Fruit fly (Drosophila melanogaster) whole organism, prepupa: ENCODE results near the gene slp1.

Experiments
- Blimp-1 ChIP-seq: fragments of 200-800 bp; sonication (Bioruptor generic); optimal IDR thresholded peaks from 3 replicates; lab custom pipeline; 2017; ENCODE audit warnings: missing biosample characterization, missing genetic modification characterization, mild to moderate bottlenecking, moderate library complexity, missing genetic modification reagents
- CG10631 ChIP-seq: fragments of 200-800 bp; sonication (Bioruptor generic); optimal IDR thresholded peaks from 2 replicates; lab custom pipeline; 2016; ENCODE audit warnings: missing biosample characterization, missing genetic modification characterization
- CG10669 ChIP-seq: fragments of 200-800 bp; sonication (Bioruptor generic); optimal IDR thresholded peaks from 3 replicates; lab custom pipeline; 2018; ENCODE audit warnings: missing biosample characterization, mild to moderate bottlenecking, missing genetic modification characterization, moderate library complexity
- CG11762 ChIP-seq: fragments of 200-800 bp; sonication (Bioruptor generic); optimal IDR thresholded peaks from 3 replicates; lab custom pipeline; 2016; ENCODE audit warnings: missing biosample characterization, missing genetic modification characterization; ENCODE audit not compliant: insufficient read depth
- CG11902 ChIP-seq: fragments of 200-800 bp; sonication (Bioruptor generic); optimal IDR thresholded peaks from 3 replicates; lab custom pipeline; 2016; ENCODE audit warnings: missing biosample characterization, missing genetic modification characterization
- CG15336 ChIP-seq: fragments of 200-800 bp; sonication (Bioruptor generic); IDR thresholded peaks from 2 replicates; pipeline ENCODE4 v1.3.6; 2022; ENCODE audit warnings: missing biosample characterization, missing genetic modification characterization
- CG1621 ChIP-seq: fragments of 200-800 bp; sonication (Bioruptor generic); optimal IDR thresholded peaks from 3 replicates; lab custom pipeline; 2018; ENCODE audit warnings: missing biosample characterization, mild to moderate bottlenecking, missing genetic modification characterization
- CG16779 ChIP-seq: fragments of 200-800 bp; sonication (Bioruptor generic); optimal IDR thresholded peaks from 3 replicates; lab custom pipeline; 2017; ENCODE audit warnings: missing biosample characterization, mild to moderate bottlenecking, missing genetic modification characterization
- CG3032 ChIP-seq: fragments of 200-800 bp; optimal IDR thresholded peaks from 2 replicates; lab custom pipeline; 2019; ENCODE audit warnings: missing biosample characterization, mild to moderate bottlenecking, missing genetic modification characterization, moderate library complexity
- CG31627 ChIP-seq: fragments of 200-800 bp; sonication (Bioruptor generic); optimal IDR thresholded peaks from 3 replicates; lab custom pipeline; 2016; ENCODE audit warnings: missing biosample characterization, missing genetic modification characterization
- CG34406 ChIP-seq: fragments of 200-800 bp; sonication (Bioruptor generic); optimal IDR thresholded peaks from 3 replicates; lab custom pipeline; 2016; ENCODE audit warnings: missing biosample characterization, missing genetic modification characterization
- CG3919 ChIP-seq: fragments of 200-800 bp; sonication (Bioruptor generic); optimal IDR thresholded peaks from 3 replicates; lab custom pipeline; 2016; ENCODE audit warnings: missing biosample characterization, missing genetic modification characterization
- CG4318 ChIP-seq: fragments of 200-800 bp; sonication (Bioruptor generic); optimal IDR thresholded peaks from 3 replicates; lab custom pipeline; 2017; ENCODE audit warnings: missing biosample characterization, mild to moderate bottlenecking, missing genetic modification characterization
- CG6163 ChIP-seq: fragments of 200-800 bp; sonication (Bioruptor generic); IDR thresholded peaks from 3 replicates; pipeline ENCODE4 v1.3.6; 2022; ENCODE audit warnings: missing biosample characterization, missing genetic modification characterization
- CG6792 ChIP-seq: fragments of 200-800 bp; sonication (Bioruptor generic); optimal IDR thresholded peaks from 3 replicates; lab custom pipeline; 2016; ENCODE audit warnings: missing biosample characterization, missing genetic modification characterization
- CG6808 ChIP-seq: fragments of 200-800 bp; sonication (Bioruptor generic); optimal IDR thresholded peaks from 3 replicates; lab custom pipeline; 2017; ENCODE audit warnings: missing biosample characterization, missing genetic modification characterization, mild to moderate bottlenecking, moderate library complexity, missing genetic modification reagents
- CG6854 ChIP-seq: fragments of 200-800 bp; sonication (Bioruptor generic); optimal IDR thresholded peaks from 2 replicates; lab custom pipeline; 2017; ENCODE audit warnings: missing biosample characterization, mild to moderate bottlenecking, missing genetic modification characterization
- CG7368 ChIP-seq: fragments of 200-800 bp; sonication (Bioruptor generic); optimal IDR thresholded peaks from 3 replicates; lab custom pipeline; 2016; ENCODE audit warnings: missing biosample characterization, missing genetic modification characterization
- CG8119 ChIP-seq: fragments of 200-800 bp; sonication (Bioruptor generic); IDR thresholded peaks from 3 replicates; pipeline ENCODE4 v1.3.6; 2022; ENCODE audit warnings: missing biosample characterization, missing genetic modification characterization
- CG8319 ChIP-seq: fragments of 200-800 bp; sonication (Bioruptor generic); optimal IDR thresholded peaks from 3 replicates; lab custom pipeline; 2016; ENCODE audit warnings: missing biosample characterization, missing genetic modification characterization
- CG8632 ChIP-seq: fragments of 200-800 bp; sonication (Bioruptor generic); optimal IDR thresholded peaks from 3 replicates; lab custom pipeline; 2016; ENCODE audit warnings: missing biosample characterization, missing genetic modification characterization
- CG9139 ChIP-seq: fragments of 200-800 bp; sonication (Bioruptor generic); optimal IDR thresholded peaks from 3 replicates; lab custom pipeline; 2017; ENCODE audit warnings: missing biosample characterization, mild to moderate bottlenecking, missing genetic modification characterization
- Eip78C ChIP-seq: fragments of 200-800 bp; sonication (Bioruptor generic); peaks from one replicate; lab custom pipeline; 2016; ENCODE audit warnings: missing biosample characterization, missing genetic modification characterization
- Eip93F ChIP-seq: fragments of 200-800 bp; sonication (Bioruptor generic); optimal IDR thresholded peaks from 2 replicates; lab custom pipeline; 2016; ENCODE audit warnings: missing biosample characterization, mild to moderate bottlenecking, missing genetic modification characterization
- Ets21C ChIP-seq: fragments of 200-800 bp; sonication (Bioruptor generic); optimal IDR thresholded peaks from 3 replicates; lab custom pipeline; 2016; ENCODE audit warnings: missing biosample characterization, missing genetic modification characterization
- Ets96B ChIP-seq: fragments of 200-800 bp; optimal IDR thresholded peaks from 2 replicates; lab custom pipeline; 2019; ENCODE audit warnings: missing biosample characterization, mild to moderate bottlenecking, missing genetic modification characterization, moderate library complexity
- Hr38 ChIP-seq: sonication (Bioruptor generic); optimal IDR thresholded peaks from 2 replicates; lab custom pipeline; 2016; ENCODE audit warnings: missing biosample characterization, missing genetic modification characterization
- Hr39 ChIP-seq: fragments of 200-800 bp; sonication (Bioruptor generic); optimal IDR thresholded peaks from 2 replicates; lab custom pipeline; 2016; ENCODE audit warnings: missing biosample characterization, missing genetic modification characterization
- Hr4 ChIP-seq: fragments of 200-800 bp; sonication (Bioruptor generic); optimal IDR thresholded peaks from 3 replicates; lab custom pipeline; 2016; ENCODE audit warnings: missing biosample characterization, missing genetic modification characterization
- Lpt ChIP-seq: fragments of 200-800 bp; sonication (Bioruptor generic); optimal IDR thresholded peaks from 3 replicates; lab custom pipeline; 2016; ENCODE audit warnings: missing biosample characterization, missing genetic modification characterization
- OdsH ChIP-seq: fragments of 200-800 bp; sonication (Bioruptor generic); optimal IDR thresholded peaks from 3 replicates; lab custom pipeline; 2016; ENCODE audit warnings: missing biosample characterization, missing genetic modification characterization
- Smox ChIP-seq: fragments of 200-800 bp; sonication (Bioruptor generic); optimal IDR thresholded peaks from 3 replicates; lab custom pipeline; 2016; ENCODE audit warnings: missing biosample characterization, missing genetic modification characterization
- Sox102F ChIP-seq: fragments of 200-800 bp; sonication (Bioruptor generic); optimal IDR thresholded peaks from 2 replicates; lab custom pipeline; 2016; ENCODE audit warnings: missing biosample characterization, mild to moderate bottlenecking, missing genetic modification characterization
- Sox14 ChIP-seq: fragments of 200-800 bp; sonication (Bioruptor generic); optimal IDR thresholded peaks from 3 replicates; lab custom pipeline; 2016; ENCODE audit warnings: missing biosample characterization, missing genetic modification characterization
- Sox15 ChIP-seq: fragments of 200-800 bp; sonication (Bioruptor generic); optimal IDR thresholded peaks from 3 replicates; lab custom pipeline; 2016; ENCODE audit warnings: missing biosample characterization, missing genetic modification characterization
- achi ChIP-seq: fragments of 200-800 bp; sonication (Bioruptor generic); optimal IDR thresholded peaks from 3 replicates; lab custom pipeline; 2016; ENCODE audit warnings: missing biosample characterization, missing genetic modification characterization
- acj6 ChIP-seq: fragments of 200-800 bp; sonication (Bioruptor generic); optimal IDR thresholded peaks from 3 replicates; lab custom pipeline; 2016; ENCODE audit warnings: missing biosample characterization, missing genetic modification characterization
- cyc ChIP-seq: fragments of 200-800 bp; sonication (Bioruptor generic); optimal IDR thresholded peaks from 3 replicates; lab custom pipeline; 2016; ENCODE audit warnings: missing biosample characterization, missing genetic modification characterization
- dac ChIP-seq: fragments of 200-800 bp; sonication (Bioruptor generic); optimal IDR thresholded peaks from 2 replicates; lab custom pipeline; 2017; ENCODE audit warnings: missing biosample characterization, mild to moderate bottlenecking, missing genetic modification characterization
- esn ChIP-seq: fragments of 200-800 bp; sonication (Bioruptor generic); optimal IDR thresholded peaks from 2 replicates; lab custom pipeline; 2016; ENCODE audit warnings: missing biosample characterization, mild to moderate bottlenecking, missing genetic modification characterization, moderate library complexity
- fd85E ChIP-seq: fragments of 200-800 bp; sonication (Bioruptor generic); optimal IDR thresholded peaks from 3 replicates; lab custom pipeline; 2016; ENCODE audit warnings: missing biosample characterization, missing genetic modification characterization
- fkh ChIP-seq: fragments of 200-800 bp; sonication (Bioruptor generic); optimal IDR thresholded peaks from 3 replicates; lab custom pipeline; 2017; ENCODE audit warnings: missing biosample characterization, mild to moderate bottlenecking, missing genetic modification characterization, moderate library complexity
- net ChIP-seq: fragments of 200-800 bp; sonication (Bioruptor generic); optimal IDR thresholded peaks from 3 replicates; lab custom pipeline; 2016; ENCODE audit warnings: missing biosample characterization, missing genetic modification characterization
- pdm3 ChIP-seq: fragments of 200-800 bp; sonication (Bioruptor generic); optimal IDR thresholded peaks from 3 replicates; lab custom pipeline; 2016; ENCODE audit warnings: missing biosample characterization, missing genetic modification characterization
- salr ChIP-seq, 2 experiments: fragments of 200-800 bp; sonication (Bioruptor generic); optimal IDR thresholded peaks; 3 replicates each; lab custom pipeline; 2016 to 2018; ENCODE audit warnings: missing biosample characterization in 2 of 2, missing genetic modification characterization in 2 of 2, mild to moderate bottlenecking in 1 of 2
- spab ChIP-seq: fragments of 200-800 bp; sonication (Bioruptor generic); optimal IDR thresholded peaks from 2 replicates; lab custom pipeline; 2017; ENCODE audit warnings: missing biosample characterization, mild to moderate bottlenecking, missing genetic modification characterization, missing genetic modification reagents
- ss ChIP-seq, 2 experiments: fragments of 200-800 bp; sonication (Bioruptor generic); optimal IDR thresholded peaks; 2 replicates in 1 of 2; 3 replicates in 1 of 2; lab custom pipeline; 2017 to 2018; ENCODE audit warnings: mild to moderate bottlenecking in 2 of 2, missing biosample characterization in 2 of 2, missing genetic modification characterization in 2 of 2, moderate library complexity in 1 of 2
- vri ChIP-seq: fragments of 200-800 bp; sonication (Bioruptor generic); optimal IDR thresholded peaks from 3 replicates; lab custom pipeline; 2016; ENCODE audit warnings: missing biosample characterization, mild to moderate bottlenecking, missing genetic modification characterization

slp1 gene

dm6 chr2L:3825413-3825812, at the start of gene slp1:
Gene slp1, plus strand, starts transcription at chr2L:3825675.
- TF ChIP-seq CG6163 (0 out of 3 replicates have a peak, but pooled peaks have one; percentile 20), fkh (GFP tag; lab: Kevin White, UChicago) (peak; percentile 1), CG11762 (GFP tag; lab: Kevin White, UChicago) (no peak), ss (GFP tag; optimal IDR thresholded peaks at IDR 0.05; lab: Kevin White, UChicago) (peak in 1 of 2 experiments; percentile 12)
- TF ChIP-seq, all 60 proteins: peak for 3

- TF ChIP-seq fd85E, result no peak
- no peak for TF ChIP-seq salr (GFP tag; optimal IDR thresholded peaks at IDR 0.05; lab: Kevin White, UChicago)
- TF ChIP-seq fkh (GFP tag; lab: Kevin White, UChicago), result peak; percentile 68
- no peak for TF ChIP-seq dac (GFP tag; lab: Kevin White, UChicago)
- peak; percentile 29 for TF ChIP-seq CG1621 (tag; lab: Kevin White, UChicago)
- TF ChIP-seq Ets21C (GFP tag; lab: Kevin White, UChicago), result peak; percentile 27
- TF ChIP-seq Sox102F (GFP tag; lab: Kevin White, UChicago), result peak; percentile 50
- TF ChIP-seq CG6792 (GFP tag; lab: Kevin White, UChicago), result peak; percentile 18
- no peak for TF ChIP-seq Lpt (GFP tag; lab: Kevin White, UChicago)
- no peak for TF ChIP-seq CG16779 (tag; lab: Kevin White, UChicago)
- peak; percentile 91 for TF ChIP-seq Eip78C (GFP tag; lab: Kevin White, UChicago)
- peak; percentile 63 for TF ChIP-seq OdsH (GFP tag; lab: Kevin White, UChicago)
- TF ChIP-seq CG3919 (GFP tag; lab: Kevin White, UChicago), result peak; percentile 45
- peak; percentile 42 for TF ChIP-seq spab (GFP tag; lab: Kevin White, UChicago)
- peak; percentile 45 for TF ChIP-seq CG3032 (tag; lab: Kevin White, UChicago)
- TF ChIP-seq esn (GFP tag; lab: Kevin White, UChicago), result peak; percentile 41
- no peak for TF ChIP-seq CG9139
- no peak for TF ChIP-seq CG6854 (GFP tag; lab: Kevin White, UChicago)
- no peak for TF ChIP-seq CG7368 (GFP tag; lab: Kevin White, UChicago)
- TF ChIP-seq CG8632, result peak; percentile 30
- TF ChIP-seq CG4318, result peak; percentile 13
- TF ChIP-seq achi, result peak; percentile 52
- TF ChIP-seq CG31627 (GFP tag; lab: Kevin White, UChicago), result peak; percentile 28
- TF ChIP-seq ss (GFP tag; optimal IDR thresholded peaks at IDR 0.05; lab: Kevin White, UChicago), result no peak
- TF ChIP-seq Blimp-1 (GFP tag; lab: Kevin White, UChicago), result no peak
- TF ChIP-seq CG34406, result peak; percentile 51
- TF ChIP-seq CG8119, result peak; percentile 55
- peak; percentile 16 for TF ChIP-seq CG6808 (GFP tag; lab: Kevin White, UChicago)
- peak; percentile 67 for TF ChIP-seq vri
- peak; percentile 73 for TF ChIP-seq acj6 (GFP tag; lab: Kevin White, UChicago)
- TF ChIP-seq CG11902 (GFP tag; lab: Kevin White, UChicago), result peak; percentile 33
- no peak for TF ChIP-seq CG11762 (GFP tag; lab: Kevin White, UChicago)
- peak; percentile 1 for TF ChIP-seq Sox15 (GFP tag; lab: Kevin White, UChicago)
- no peak for TF ChIP-seq Hr38 (GFP tag; lab: Kevin White, UChicago)
- peak; percentile 20 for TF ChIP-seq CG8319 (GFP tag; lab: Kevin White, UChicago)
- TF ChIP-seq net (GFP tag; lab: Kevin White, UChicago), result no peak
- TF ChIP-seq Sox14 (GFP tag; lab: Kevin White, UChicago), result peak; percentile 61
- peak; percentile 49 for TF ChIP-seq Hr39
- no peak for TF ChIP-seq Smox (GFP tag; lab: Kevin White, UChicago)
- TF ChIP-seq Hr4 (GFP tag; lab: Kevin White, UChicago), result peak; percentile 42
- peak; percentile 61 for TF ChIP-seq pdm3
- TF ChIP-seq Ets96B, result peak; percentile 56
- TF ChIP-seq cyc, result peak; percentile 44
- TF ChIP-seq CG15336, result no peak
- TF ChIP-seq CG10631 (GFP tag; lab: Kevin White, UChicago), result peak; percentile 63
- TF ChIP-seq CG6163, result peak; percentile 25; the same call in 2 of the 3 replicates
- TF ChIP-seq Eip93F (GFP tag; lab: Kevin White, UChicago), result no peak
- TF ChIP-seq CG10669 (GFP tag; lab: Kevin White, UChicago), result peak; percentile 41
These were observed 49.6 kb upstream of the slp1 start for dm6 chr2L:3775767-3776351.
